Worm (Caenorhabditis elegans) whole organism, L4 larva: ENCODE results near the gene cka-2.

Source experiments
- F49E8.2 ChIP-seq: sonication (generic microtip); optimal IDR thresholded peaks from 2 replicates; lab custom pipeline; 2016; ENCODE audit warnings: missing compliant biosample characterization, mild to moderate bottlenecking, missing genetic modification characterization, borderline replicate concordance
- T20F7.1 ChIP-seq: fragments of 200-800 bp; sonication (Bioruptor generic); optimal IDR thresholded peaks from 2 replicates; lab custom pipeline; 2018; ENCODE audit warnings: mild to moderate bottlenecking, missing genetic modification characterization, missing compliant biosample characterization
- Y105C5A.15 ChIP-seq: fragments of 200-800 bp; sonication (Bioruptor generic); IDR thresholded peaks from 2 replicates; pipeline ENCODE4 v1.3.6; 2022; ENCODE audit warnings: missing genetic modification characterization, missing compliant biosample characterization
- Y48G9A.11 ChIP-seq: fragments of 200-800 bp; sonication (Bioruptor generic); IDR thresholded peaks from 2 replicates; pipeline ENCODE4 v1.3.6; 2022; ENCODE audit warnings: missing genetic modification reagents, missing genetic modification characterization, missing compliant biosample characterization
- Y75B8A.6 ChIP-seq: fragments of 200-800 bp; sonication (Bioruptor generic); IDR thresholded peaks from 2 replicates; pipeline ENCODE4 v1.3.6; 2022; ENCODE audit warnings: missing genetic modification reagents, missing genetic modification characterization, missing compliant biosample characterization
- aha-1 ChIP-seq: fragments of 150-350 bp; peaks from one replicate; lab custom pipeline; 2014; ENCODE audit warnings: missing biosample characterization, missing genetic modification characterization
- aly-2 ChIP-seq: sonication (generic microtip); optimal IDR thresholded peaks from 2 replicates; lab custom pipeline; 2018; ENCODE audit warnings: missing biosample characterization, missing genetic modification characterization
- arid-1 ChIP-seq: fragments of 200-800 bp; sonication (Bioruptor generic); conservative IDR thresholded peaks from 2 replicates; pipeline ENCODE4 v1.3.6; 2022; ENCODE audit warnings: missing genetic modification reagents, missing genetic modification characterization, missing compliant biosample characterization
- ceh-62 ChIP-seq: sonication (generic microtip); optimal IDR thresholded peaks from 2 replicates; lab custom pipeline; 2017; ENCODE audit warnings: missing biosample characterization, missing genetic modification characterization
- ceh-82 ChIP-seq: sonication (generic microtip); optimal IDR thresholded peaks from 2 replicates; lab custom pipeline; 2017; ENCODE audit warnings: missing biosample characterization, missing genetic modification characterization
- daf-12 ChIP-seq: fragments of 150-350 bp; optimal IDR thresholded peaks from 2 replicates; lab custom pipeline; 2014; ENCODE audit warnings: missing biosample characterization, missing genetic modification reagents, missing genetic modification characterization
- daf-8 ChIP-seq: fragments of 200-800 bp; sonication (Bioruptor generic); IDR thresholded peaks from 2 replicates; pipeline ENCODE4 v1.3.6; 2022; ENCODE audit warnings: missing genetic modification characterization, missing compliant biosample characterization
- dmd-8 ChIP-seq: fragments of 200-800 bp; sonication (Bioruptor generic); IDR thresholded peaks from 2 replicates; pipeline ENCODE4 v1.3.6; 2022; ENCODE audit warnings: missing genetic modification characterization, missing compliant biosample characterization
- dmd-9 ChIP-seq: fragments of 200-800 bp; sonication (Bioruptor generic); IDR thresholded peaks from 2 replicates; pipeline ENCODE4 v1.3.6; 2022; ENCODE audit warnings: missing genetic modification reagents, missing genetic modification characterization, missing compliant biosample characterization
- duxl-1 ChIP-seq: sonication (generic microtip); optimal IDR thresholded peaks from 2 replicates; lab custom pipeline; 2016; ENCODE audit warnings: mild to moderate bottlenecking, missing genetic modification characterization, moderate library complexity, missing compliant biosample characterization; ENCODE audit not compliant: poor library complexity
- dve-1 ChIP-seq: sonication (generic microtip); optimal IDR thresholded peaks from 2 replicates; lab custom pipeline; 2017; ENCODE audit warnings: antibody characterized with exemption, mild to moderate bottlenecking, missing genetic modification characterization, missing compliant biosample characterization; ENCODE audit not compliant: insufficient read depth
- egl-43 ChIP-seq: fragments of 200-800 bp; sonication (Bioruptor generic); IDR thresholded peaks from 2 replicates; pipeline ENCODE4 v1.3.6; 2022; ENCODE audit warnings: missing genetic modification reagents, missing genetic modification characterization, missing compliant biosample characterization
- gei-8 ChIP-seq: fragments of 200-800 bp; sonication (Bioruptor generic); optimal IDR thresholded peaks from 2 replicates; lab custom pipeline; 2018; ENCODE audit warnings: mild to moderate bottlenecking, missing genetic modification characterization, missing compliant biosample characterization
- hif-1 ChIP-seq, 2 experiments: sonication (generic microtip); optimal IDR thresholded peaks; 2 replicates each; lab custom pipeline; 2016 to 2017; ENCODE audit warnings: missing compliant biosample characterization in 2 of 2, missing genetic modification characterization in 2 of 2, missing genetic modification reagents in 2 of 2, missing genotype in 2 of 2, mild to moderate bottlenecking in 1 of 2
- hlh-11 ChIP-seq: fragments of 200-800 bp; sonication (Bioruptor generic); optimal IDR thresholded peaks from 2 replicates; lab custom pipeline; 2018; ENCODE audit warnings: mild to moderate bottlenecking, missing genetic modification characterization, missing compliant biosample characterization
- hlh-30 ChIP-seq: sonication (generic microtip); optimal IDR thresholded peaks from 2 replicates; lab custom pipeline; 2017; ENCODE audit warnings: antibody characterized with exemption, mild to moderate bottlenecking, missing genetic modification characterization, missing compliant biosample characterization; ENCODE audit not compliant: insufficient read depth
- lim-7 ChIP-seq: fragments of 200-800 bp; sonication (Bioruptor generic); IDR thresholded peaks from 2 replicates; pipeline ENCODE4 v1.3.6; 2022; ENCODE audit warnings: missing genetic modification characterization, missing compliant biosample characterization
- lin-13 ChIP-seq: fragments of 150-350 bp; optimal IDR thresholded peaks from 2 replicates; lab custom pipeline; 2014; ENCODE audit warnings: missing biosample characterization, missing genetic modification reagents, missing genetic modification characterization
- lin-29 ChIP-seq: fragments of 200-800 bp; sonication (Bioruptor generic); IDR thresholded peaks from 2 replicates; pipeline ENCODE4 v1.3.6; 2022; ENCODE audit warnings: missing genetic modification reagents, missing genetic modification characterization, missing compliant biosample characterization
- lin-38 ChIP-seq: fragments of 200-800 bp; sonication (Bioruptor generic); IDR thresholded peaks from 2 replicates; pipeline ENCODE4 v1.3.6; 2022; ENCODE audit warnings: missing genetic modification reagents, missing genetic modification characterization, missing compliant biosample characterization
- lin-39 ChIP-seq: fragments of 150-350 bp; optimal IDR thresholded peaks from 2 replicates; lab custom pipeline; 2014; ENCODE audit warnings: missing biosample characterization, missing genetic modification reagents, missing genetic modification characterization
- lir-3 ChIP-seq: sonication (generic microtip); optimal IDR thresholded peaks from 2 replicates; lab custom pipeline; 2016; ENCODE audit warnings: mild to moderate bottlenecking, missing genetic modification characterization, missing compliant biosample characterization
- mdl-1 ChIP-seq, 2 experiments: fragments of 150-350 bp in 1 of 2; sonication (generic microtip) in 1 of 2; optimal IDR thresholded peaks; 2 replicates each; lab custom pipeline; 2014 to 2017; ENCODE audit warnings: missing biosample characterization in 2 of 2, missing genetic modification characterization in 2 of 2
- mes-2 ChIP-seq: sonication (generic microtip); optimal IDR thresholded peaks from 2 replicates; lab custom pipeline; 2016; ENCODE audit warnings: missing genotype, mild to moderate bottlenecking, missing genetic modification characterization, missing compliant biosample characterization; ENCODE audit not compliant: poor library complexity, severe bottlenecking
- mxl-2 ChIP-seq: fragments of 200-800 bp; sonication (Bioruptor generic); conservative IDR thresholded peaks from 2 replicates; pipeline ENCODE4 v1.3.6; 2022; ENCODE audit warnings: missing genetic modification reagents, missing genetic modification characterization, missing compliant biosample characterization
- mxl-3 ChIP-seq: fragments of 200-800 bp; sonication (Bioruptor generic); optimal IDR thresholded peaks from 2 replicates; lab custom pipeline; 2018; ENCODE audit warnings: mild to moderate bottlenecking, missing genetic modification characterization, missing compliant biosample characterization
- nhr-10 ChIP-seq: fragments of 150-350 bp; optimal IDR thresholded peaks from 2 replicates; lab custom pipeline; 2014; ENCODE audit warnings: missing biosample characterization, missing genetic modification characterization
- nhr-102 ChIP-seq: sonication (generic microtip); optimal IDR thresholded peaks from 2 replicates; lab custom pipeline; 2016; ENCODE audit warnings: mild to moderate bottlenecking, missing genetic modification characterization, moderate library complexity, missing compliant biosample characterization
- nhr-111 ChIP-seq: fragments of 200-800 bp; sonication (Bioruptor generic); optimal IDR thresholded peaks from 2 replicates; lab custom pipeline; 2018; ENCODE audit warnings: mild to moderate bottlenecking, missing genetic modification characterization, missing compliant biosample characterization
- nhr-237 ChIP-seq: sonication (generic microtip); optimal IDR thresholded peaks from 2 replicates; lab custom pipeline; 2017; ENCODE audit warnings: missing biosample characterization, missing genetic modification characterization
- nhr-28 ChIP-seq: fragments of 150-350 bp; optimal IDR thresholded peaks from 2 replicates; lab custom pipeline; 2014; ENCODE audit warnings: missing biosample characterization, missing genetic modification characterization
- nhr-41 ChIP-seq: fragments of 200-800 bp; sonication (Bioruptor generic); IDR thresholded peaks from 2 replicates; pipeline ENCODE4 v1.3.6; 2022; ENCODE audit warnings: missing genetic modification reagents, missing genetic modification characterization, missing compliant biosample characterization
- nhr-6 ChIP-seq: fragments of 150-350 bp; optimal IDR thresholded peaks from 2 replicates; lab custom pipeline; 2014; ENCODE audit warnings: missing biosample characterization, missing genetic modification characterization
- nhr-77 ChIP-seq: fragments of 150-350 bp; optimal IDR thresholded peaks from 2 replicates; lab custom pipeline; 2014; ENCODE audit warnings: missing biosample characterization, missing genetic modification characterization
- php-3 ChIP-seq: fragments of 200-800 bp; sonication (Bioruptor generic); IDR thresholded peaks from 2 replicates; pipeline ENCODE4 v1.3.6; 2022; ENCODE audit warnings: missing genetic modification reagents, missing genetic modification characterization, missing compliant biosample characterization
- rbr-2 ChIP-seq: sonication (generic microtip); optimal IDR thresholded peaks from 2 replicates; lab custom pipeline; 2016; ENCODE audit warnings: missing genotype, missing genetic modification characterization, missing compliant biosample characterization
- saeg-2 ChIP-seq: fragments of 200-800 bp; sonication (Bioruptor generic); IDR thresholded peaks from 2 replicates; pipeline ENCODE4 v1.3.6; 2022; ENCODE audit warnings: missing genetic modification reagents, missing genetic modification characterization, missing compliant biosample characterization
- skn-1 ChIP-seq: fragments of 150-350 bp; optimal IDR thresholded peaks from 2 replicates; lab custom pipeline; 2014; ENCODE audit warnings: missing biosample characterization, missing genetic modification characterization
- snpc-4 ChIP-seq: fragments of 150-350 bp; optimal IDR thresholded peaks from 2 replicates; lab custom pipeline; 2014; ENCODE audit warnings: missing biosample characterization, missing genetic modification characterization
- tag-97 ChIP-seq: fragments of 200-800 bp; sonication (Bioruptor generic); IDR thresholded peaks from 2 replicates; pipeline ENCODE4 v1.3.6; 2022; ENCODE audit warnings: missing genetic modification characterization, missing compliant biosample characterization
- tra-1 ChIP-seq: fragments of 200-800 bp; sonication (Bioruptor generic); IDR thresholded peaks from 2 replicates; pipeline ENCODE4 v1.3.6; 2022; ENCODE audit warnings: missing genetic modification reagents, missing genetic modification characterization, missing compliant biosample characterization
- unc-130 ChIP-seq: sonication (generic microtip); optimal IDR thresholded peaks from 2 replicates; lab custom pipeline; 2016; ENCODE audit warnings: missing genetic modification reagents, missing genetic modification characterization, missing compliant biosample characterization
- unc-39 ChIP-seq: sonication (generic microtip); optimal IDR thresholded peaks from 2 replicates; lab custom pipeline; 2017; ENCODE audit warnings: missing biosample characterization, missing genetic modification characterization
- vab-7 ChIP-seq: fragments of 200-800 bp; sonication (Bioruptor generic); IDR thresholded peaks from 2 replicates; pipeline ENCODE4 v1.3.6; 2022; ENCODE audit warnings: missing genetic modification reagents, missing genetic modification characterization, missing compliant biosample characterization
- zip-11 ChIP-seq: fragments of 200-800 bp; sonication (Bioruptor generic); IDR thresholded peaks from 2 replicates; pipeline ENCODE4 v1.3.6; 2022; ENCODE audit warnings: missing genetic modification characterization, missing compliant biosample characterization
- ztf-11 ChIP-seq: fragments of 150-350 bp; optimal IDR thresholded peaks from 2 replicates; lab custom pipeline; 2014; ENCODE audit warnings: missing biosample characterization, missing genetic modification characterization
- ztf-7 ChIP-seq: fragments of 150-350 bp; optimal IDR thresholded peaks from 2 replicates; lab custom pipeline; 2014; ENCODE audit warnings: missing biosample characterization, missing genetic modification characterization

Gene cka-2

ce11 chrX:4244489-4245123, 41.3 kb upstream of the cka-2 start (continued):
- TF ChIP-seq Y105C5A.15 (GFP tag; lab: Robert Waterston, UW) (no peak), ztf-7 (tag; lab: Kevin White, UChicago) (no peak), saeg-2 (GFP tag; lab: Robert Waterston, UW) (no peak), php-3 (no peak), aha-1 (tag; lab: Kevin White, UChicago) (no peak), dve-1 (peak; percentile 77), nhr-77 (tag; lab: Kevin White, UChicago) (peak; percentile 48), daf-8 (GFP tag; lab: Robert Waterston, UW) (no peak), T20F7.1 (GFP tag; lab: Kevin White, UChicago) (no peak), egl-43 (GFP tag; lab: Robert Waterston, UW) (no peak), arid-1 (no peak), nhr-102 (tag; lab: Kevin White, UChicago) (no peak), nhr-237 (tag; lab: Kevin White, UChicago) (no peak), vab-7 (GFP tag; lab: Robert Waterston, UW) (no peak), mdl-1 (tag; optimal IDR thresholded peaks at IDR 0.05; lab: Kevin White, UChicago) (peak in 1 of 2 experiments; percentile 64), gei-8 (no peak), nhr-111 (GFP tag; lab: Kevin White, UChicago) (no peak), tag-97 (GFP tag; lab: Robert Waterston, UW) (no peak), skn-1 (tag; lab: Kevin White, UChicago) (no peak), daf-12 (tag; lab: Kevin White, UChicago) (no peak), F49E8.2 (tag; lab: Kevin White, UChicago) (no peak), zip-11 (GFP tag; lab: Robert Waterston, UW) (no peak), hlh-11 (tag; lab: Kevin White, UChicago) (peak; percentile 25), nhr-6 (no peak), ztf-11 (tag; lab: Kevin White, UChicago) (no peak), unc-39 (tag; lab: Kevin White, UChicago) (no peak), ceh-62 (tag; lab: Kevin White, UChicago) (no peak), nhr-10 (tag; lab: Kevin White, UChicago) (no peak), lin-29 (no peak), duxl-1 (no peak), Y75B8A.6 (no peak), mes-2 (tag; lab: Kevin White, UChicago) (no peak), mxl-3 (GFP tag; lab: Kevin White, UChicago) (no peak), hlh-30 (tag; lab: Kevin White, UChicago) (peak; percentile 68), lin-39 (tag; lab: Kevin White, UChicago) (no peak), nhr-28 (tag; lab: Kevin White, UChicago) (peak; percentile 71), lir-3 (no peak), dmd-9 (GFP tag; lab: Robert Waterston, UW) (no peak), hif-1 (tag; optimal IDR thresholded peaks at IDR 0.05; lab: Kevin White, UChicago) (no peak), lin-38 (no peak), nhr-41 (GFP tag; lab: Robert Waterston, UW) (no peak), tra-1 (GFP tag; lab: Robert Waterston, UW) (no peak), rbr-2 (tag; lab: Kevin White, UChicago) (no peak), dmd-8 (no peak), lim-7 (GFP tag; lab: Robert Waterston, UW) (no peak), unc-130 (GFP tag; lab: Kevin White, UChicago) (no peak), Y48G9A.11 (GFP tag; lab: Robert Waterston, UW) (no peak), ceh-82 (no peak), mxl-2 (no peak), lin-13 (GFP tag; lab: Kevin White, UChicago) (no peak), aly-2 (tag; lab: Kevin White, UChicago) (no peak), snpc-4 (no peak)
